Fruit fly (Drosophila melanogaster) whole organism: Measurements from ENCODE around the gene CG8500.

Source experiments
- CG8478 ChIP-seq: fragments of >200 bp; optimal IDR thresholded peaks from 2 replicates; lab custom pipeline; 2018; ENCODE audit warnings: inconsistent platforms
- Dll ChIP-seq: fragments of >200 bp; optimal IDR thresholded peaks from 2 replicates; lab custom pipeline; 2017
- EcR ChIP-seq, 2 experiments: fragments of >200 bp; optimal IDR thresholded peaks; 2 replicates each; lab custom pipeline; 2017; ENCODE audit warnings: missing biosample characterization in 2 of 2, missing genetic modification characterization in 2 of 2, missing genetic modification reagents in 2 of 2
- pan ChIP-seq: fragments of >200 bp; optimal IDR thresholded peaks from 2 replicates; lab custom pipeline; 2017
- psq ChIP-seq: fragments of >200 bp; optimal IDR thresholded peaks from 2 replicates; lab custom pipeline; 2017
- usp ChIP-seq: fragments of >200 bp; optimal IDR thresholded peaks from 2 replicates; lab custom pipeline; 2017; ENCODE audit warnings: missing biosample characterization, missing genetic modification characterization, mixed read lengths

- TF ChIP-seq EcR (GFP tag; optimal IDR thresholded peaks at IDR 0.05; lab: Kevin White, UChicago) (no peak), usp (GFP tag; lab: Kevin White, UChicago) (no peak), Dll (no peak), psq (no peak), CG8478 (no peak), pan (lab: Kevin White, UChicago) (no peak)
Measured at dm6 chr3R:9821091-9821490, 36.6 kb downstream of the CG8500 start, which contains the start of gene CG42857.
